Worm (Caenorhabditis elegans) whole organism, mixed stage, embryonic: ENCODE measurements around the gene B0334.4.

Experiments used
- blmp-1 ChIP-seq: fragments of 150-350 bp; optimal IDR thresholded peaks from 2 replicates; lab custom pipeline; 2014; ENCODE audit warnings: missing biosample characterization, missing genetic modification characterization
- ces-1 ChIP-seq: fragments of 150-350 bp; optimal IDR thresholded peaks from 2 replicates; lab custom pipeline; 2014; ENCODE audit warnings: missing biosample characterization, missing genetic modification reagents, missing genetic modification characterization
- lin-13 ChIP-seq: fragments of 150-350 bp; optimal IDR thresholded peaks from 2 replicates; lab custom pipeline; 2014; ENCODE audit warnings: missing biosample characterization, missing genetic modification characterization
- lsy-2 ChIP-seq: fragments of 150-350 bp; optimal IDR thresholded peaks from 2 replicates; lab custom pipeline; 2014; ENCODE audit warnings: missing biosample characterization, missing genetic modification characterization
- mep-1 ChIP-seq: fragments of 150-350 bp; optimal IDR thresholded peaks from 2 replicates; lab custom pipeline; 2017; ENCODE audit warnings: missing biosample characterization, missing genetic modification reagents, missing genetic modification characterization, inconsistent platforms
- mls-2 ChIP-seq: sonication (generic microtip); optimal IDR thresholded peaks from 2 replicates; lab custom pipeline; 2016; ENCODE audit warnings: mild to moderate bottlenecking, missing genetic modification characterization, moderate library complexity, missing compliant biosample characterization
- nhr-76 ChIP-seq: sonication (generic microtip); optimal IDR thresholded peaks from 2 replicates; lab custom pipeline; 2017; ENCODE audit warnings: missing biosample characterization, missing genetic modification characterization
- sem-2 ChIP-seq: fragments of 200-800 bp; sonication (Bioruptor generic); optimal IDR thresholded peaks from 2 replicates; lab custom pipeline; 2018; ENCODE audit warnings: mild to moderate bottlenecking, missing genetic modification characterization, missing compliant biosample characterization
- snpc-4 ChIP-seq: fragments of 150-350 bp; optimal IDR thresholded peaks from 2 replicates; lab custom pipeline; 2014; ENCODE audit warnings: missing biosample characterization, missing genetic modification characterization
- sptf-1 ChIP-seq: sonication (generic microtip); optimal IDR thresholded peaks from 2 replicates; lab custom pipeline; 2017; ENCODE audit warnings: mild to moderate bottlenecking, missing genetic modification characterization, moderate library complexity, missing compliant biosample characterization
- unc-39 ChIP-seq: fragments of 150-350 bp; optimal IDR thresholded peaks from 2 replicates; lab custom pipeline; 2014; ENCODE audit warnings: missing biosample characterization, missing genetic modification characterization

DNA sequence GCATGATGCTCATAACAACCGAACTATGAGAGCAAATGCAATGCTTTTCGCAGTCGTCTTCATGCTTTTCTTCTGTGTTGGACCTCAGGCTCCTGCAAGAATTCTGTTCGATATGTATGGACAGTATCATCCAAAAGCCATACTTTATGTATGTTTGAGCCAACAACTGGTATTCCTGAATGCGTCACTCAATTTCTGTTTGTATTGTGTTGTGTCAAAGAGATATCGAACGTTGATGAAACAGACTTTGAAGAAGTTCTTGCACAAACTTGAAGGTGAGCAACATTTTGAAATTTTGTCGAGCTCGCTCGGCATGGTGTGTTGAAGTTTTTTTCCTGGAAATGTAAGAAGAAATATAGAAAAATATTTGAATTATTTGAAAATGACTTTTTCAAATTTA lies 17.4 kb downstream of the B0334.4 start:
- no peak for TF ChIP-seq nhr-76 (tag; lab: Kevin White, UChicago)
- no peak for TF ChIP-seq sem-2 (GFP tag; lab: Kevin White, UChicago)
- no peak for TF ChIP-seq sptf-1
- no peak for TF ChIP-seq snpc-4
- TF ChIP-seq mls-2 (tag; lab: Kevin White, UChicago): no peak
- TF ChIP-seq lsy-2 (tag; lab: Kevin White, UChicago): no peak
- no peak for TF ChIP-seq ces-1
- no peak for TF ChIP-seq blmp-1
- TF ChIP-seq lin-13: no peak
- no peak for TF ChIP-seq unc-39 (tag; lab: Kevin White, UChicago)
- TF ChIP-seq mep-1 (tag; lab: Kevin White, UChicago): no peak
